Worm (Caenorhabditis elegans): Measurements from ENCODE around the gene C50H2.13.

DNA sequence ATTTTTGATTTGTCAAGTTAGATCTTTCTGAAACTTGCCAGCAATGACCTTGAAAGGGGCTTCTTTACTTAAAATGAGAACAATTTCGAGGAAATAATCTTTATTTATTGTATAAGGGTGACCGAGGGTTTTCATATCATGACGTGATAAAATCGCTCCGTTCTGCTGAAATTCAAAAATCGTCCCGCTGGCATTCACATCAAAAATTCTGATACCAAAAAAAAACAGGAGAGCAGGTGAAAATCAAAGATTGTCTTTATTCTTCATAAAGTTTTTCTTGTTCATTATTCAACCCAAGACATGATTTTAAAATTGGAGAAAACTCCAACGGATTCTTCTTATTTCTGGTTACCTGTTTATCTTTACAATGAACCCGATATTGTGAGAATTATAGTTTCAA, 17.8 kb downstream of the C50H2.13 start, which contains the start of gene sre-28:
- no peak for TF ChIP-seq ama-1 (optimal IDR thresholded peaks at IDR 0.05)
- TF ChIP-seq pes-1 (GFP tag; IDR thresholded peaks at IDR 0.05) = no peak
- TF ChIP-seq scrt-1 (GFP tag; IDR thresholded peaks at IDR 0.05) = no peak
